Fruit fly (Drosophila melanogaster): ENCODE measurements around the gene CG33217.

Gene CG33217

DNA sequence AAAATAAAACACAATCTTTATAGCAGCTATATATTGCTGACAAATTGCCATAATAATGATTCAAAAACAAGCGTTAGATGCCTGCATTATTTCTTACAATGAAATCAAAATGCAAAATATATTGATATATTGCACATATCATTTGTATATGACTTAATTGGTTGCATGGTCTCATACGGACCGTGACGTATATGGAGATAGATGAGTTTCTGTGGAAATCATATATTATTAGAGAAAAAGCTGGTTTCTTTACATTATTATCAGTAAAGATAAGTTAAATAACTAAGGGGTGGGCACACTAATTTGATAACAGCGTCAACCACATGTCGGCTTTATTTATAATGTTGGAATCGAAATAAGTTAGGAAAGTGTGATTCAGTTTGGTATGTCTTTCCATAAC, at the start of gene CG33217:
Gene CG33217 (plus strand): TSS at position 290 of the 400 bp plus-strand sequence.
- no peak for TF ChIP-seq CG8478 (optimal IDR thresholded peaks at IDR 0.05)
- no peak for TF ChIP-seq CTCF (optimal IDR thresholded peaks at IDR 0.05)

DNA sequence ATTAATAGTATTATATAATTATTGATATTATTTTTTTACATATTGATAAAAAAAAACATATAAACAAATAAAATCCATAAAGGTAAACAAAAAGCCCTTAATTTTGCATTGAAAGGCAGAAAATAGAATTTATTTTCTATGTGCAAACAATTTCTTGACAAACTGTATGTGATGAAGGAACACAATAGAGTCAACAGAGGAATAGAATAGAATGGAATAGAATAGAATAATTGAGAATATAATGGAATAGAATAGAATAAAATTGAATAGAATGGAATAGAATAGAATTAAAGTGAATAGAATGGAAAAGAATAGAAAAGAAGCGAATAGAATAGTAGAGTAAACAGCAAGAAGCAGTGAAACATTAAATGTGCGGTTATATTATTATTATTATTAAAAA, 44.6 kb upstream of the CG33217 start:
- no peak for TF ChIP-seq CTCF (optimal IDR thresholded peaks at IDR 0.05)
- TF ChIP-seq CG8478 (optimal IDR thresholded peaks at IDR 0.05): no peak

DNA sequence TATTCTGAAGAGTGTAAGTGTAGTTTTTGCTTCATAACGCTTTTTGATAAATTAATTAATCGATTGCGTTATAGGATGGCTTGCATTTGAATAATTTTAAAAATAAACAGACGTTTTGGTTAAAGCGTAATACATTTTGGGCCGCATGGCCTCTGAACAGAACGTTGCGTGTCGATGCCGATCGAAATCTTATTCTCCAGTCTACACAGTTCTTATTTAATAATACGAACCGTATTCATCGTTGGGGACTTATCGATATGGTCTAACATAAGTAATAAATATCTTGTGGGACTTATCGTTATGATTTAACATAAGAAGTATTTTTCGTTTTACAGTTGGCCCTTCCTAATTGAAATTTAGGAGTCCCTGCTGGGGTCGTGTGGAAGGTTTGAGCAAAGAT, 36.9 kb upstream of the CG33217 start:
- TF ChIP-seq CTCF (optimal IDR thresholded peaks at IDR 0.05): no peak
- TF ChIP-seq CG8478 (optimal IDR thresholded peaks at IDR 0.05): no peak

DNA sequence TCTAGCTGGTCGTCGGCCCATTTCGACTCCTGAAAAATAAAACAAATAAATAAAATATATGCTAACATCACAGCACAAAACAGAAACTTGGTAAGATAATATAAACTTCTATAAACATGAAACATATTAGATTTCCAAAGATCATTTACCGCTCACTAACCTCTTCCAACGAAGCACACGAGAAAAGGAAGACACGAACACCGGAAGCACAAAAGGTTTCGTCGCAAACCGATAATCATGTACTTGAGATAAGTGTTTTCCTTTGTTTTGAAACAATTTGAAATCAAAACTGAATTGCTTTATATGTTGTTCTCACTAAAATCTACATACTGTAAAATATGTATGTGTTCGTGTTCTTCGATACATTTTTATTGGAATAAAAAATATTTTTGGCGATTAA, 30.5 kb upstream of the CG33217 start, which contains the start of gene RpL10:
Gene RpL10 (minus strand): TSS at position 195 of the 400 bp plus-strand sequence.
- TF ChIP-seq CTCF (optimal IDR thresholded peaks at IDR 0.05) (no peak), CG8478 (optimal IDR thresholded peaks at IDR 0.05) (no peak)

DNA sequence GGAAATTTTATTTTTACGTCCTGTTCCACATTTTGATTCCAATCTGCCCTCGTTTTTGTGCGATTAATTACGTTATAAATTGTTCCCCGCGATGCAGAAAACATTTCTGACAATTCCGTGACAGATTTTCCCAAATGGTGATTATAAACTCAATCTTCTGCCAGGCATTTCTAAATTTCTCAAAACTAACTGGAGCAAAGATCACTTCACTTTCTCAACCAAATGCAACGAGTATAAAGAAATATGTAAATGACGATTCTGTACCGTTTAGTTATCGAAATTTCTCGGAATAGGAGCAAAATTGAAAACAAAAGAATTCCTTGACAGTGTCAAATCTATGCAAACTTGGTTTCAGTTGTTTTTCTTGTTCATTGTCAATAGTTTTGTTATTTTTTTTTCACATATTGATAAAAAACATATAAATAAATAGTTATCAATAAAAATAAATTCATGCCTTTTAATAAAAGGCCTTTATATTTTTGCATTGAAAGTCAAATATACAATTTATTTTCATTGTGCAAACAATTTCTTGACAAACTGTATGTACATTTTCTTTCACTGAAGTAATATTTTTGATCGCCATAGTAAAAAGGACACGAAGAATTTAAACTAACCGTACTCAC, 28.9 kb upstream of the CG33217 start, which contains the start of gene CkIIalpha:
Gene CkIIalpha (plus strand): TSS at position 270 of the 623 bp plus-strand sequence.
- no peak for TF ChIP-seq CG8478 (optimal IDR thresholded peaks at IDR 0.05)
- no peak for TF ChIP-seq CTCF (optimal IDR thresholded peaks at IDR 0.05)

DNA sequence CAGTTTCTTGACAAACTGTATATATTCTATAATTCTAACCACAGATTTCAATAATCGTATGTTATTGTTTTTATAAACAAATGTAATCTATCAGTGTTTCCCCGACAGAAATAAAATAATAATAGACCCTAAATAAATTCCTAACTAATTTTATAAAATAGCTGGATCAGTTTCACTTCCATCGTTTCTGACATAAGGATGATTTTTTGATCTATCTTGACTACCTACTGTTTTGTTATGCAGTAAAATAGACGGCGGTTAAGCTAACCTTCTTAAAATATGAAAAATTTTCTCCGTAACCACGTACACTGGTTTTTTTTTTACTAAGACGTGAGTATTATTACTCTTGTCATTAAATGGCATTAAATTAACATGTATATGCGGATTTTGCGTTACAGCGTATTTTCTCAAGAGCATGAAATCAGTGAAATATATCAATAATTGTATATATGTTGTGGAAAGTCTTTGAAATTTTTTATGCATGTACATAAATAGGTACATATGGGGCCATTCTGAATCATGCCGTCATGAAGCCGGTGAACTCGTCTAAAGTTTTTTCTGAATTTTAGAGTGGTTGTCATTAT, 26.3 kb upstream of the CG33217 start:
- TF ChIP-seq CG8478 (optimal IDR thresholded peaks at IDR 0.05) (no peak), CTCF (optimal IDR thresholded peaks at IDR 0.05) (no peak)

DNA sequence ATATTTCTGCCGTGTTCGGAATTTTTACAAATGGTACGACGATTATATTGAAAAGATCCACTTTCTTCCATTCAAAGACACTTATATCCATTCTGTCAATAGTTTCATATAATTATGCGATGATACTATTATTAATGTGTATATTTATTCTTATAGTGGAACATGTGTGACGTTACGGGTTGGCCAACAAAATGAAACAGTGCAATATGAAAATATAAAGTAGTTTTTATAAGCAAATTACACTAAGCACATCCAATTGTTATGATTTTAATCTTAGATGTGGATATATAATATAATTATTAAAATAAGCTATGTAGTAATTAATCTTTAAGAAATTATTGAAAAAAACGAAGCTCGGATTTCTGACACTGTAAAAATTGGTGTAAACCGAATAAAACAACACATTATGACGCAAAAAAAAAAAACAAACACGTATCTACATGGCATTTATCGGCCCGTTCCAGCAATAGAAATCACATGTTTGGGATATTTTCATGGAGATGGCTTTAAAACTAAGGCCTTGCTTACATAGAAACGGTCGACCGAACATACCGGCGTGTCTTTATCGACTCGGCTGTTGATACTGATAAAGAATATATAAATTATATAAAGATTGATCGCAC, 24.6 kb downstream of the CG33217 start, which contains the start of gene Vps11:
Gene Vps11 (minus strand): TSS at position 203 of the 623 bp plus-strand sequence.
- TF ChIP-seq CG8478 (optimal IDR thresholded peaks at IDR 0.05) (no peak), CTCF (optimal IDR thresholded peaks at IDR 0.05) (no peak)

DNA sequence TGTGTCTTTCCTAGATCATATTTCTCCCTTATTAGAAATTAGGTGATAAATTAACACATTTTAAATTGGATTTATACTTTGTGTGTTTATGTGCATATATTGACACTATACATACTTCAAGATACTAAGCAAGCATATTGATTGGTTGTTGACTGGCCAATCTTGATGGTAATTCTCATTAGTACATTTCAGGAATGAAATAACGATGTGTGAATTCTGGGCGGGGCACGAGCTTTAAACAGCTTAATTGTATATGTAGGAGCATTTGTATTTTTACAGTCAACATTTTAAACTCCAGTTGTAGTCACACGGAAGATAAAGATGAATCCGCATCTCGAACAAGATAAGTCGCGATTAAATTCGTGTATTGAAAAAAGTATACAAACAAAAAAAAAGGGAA, 48.3 kb downstream of the CG33217 start, which contains the start of gene CG34031:
Gene CG34031 (plus strand): TSS at position 301 of the 400 bp plus-strand sequence.
- TF ChIP-seq CTCF (optimal IDR thresholded peaks at IDR 0.05) (no peak), CG8478 (optimal IDR thresholded peaks at IDR 0.05) (no peak)

All from S2 (cell line).